Fruit fly (Drosophila melanogaster) whole organism, wandering third instar larva: Measurements from ENCODE around the gene Klp10A.

ENCODE experiments used
- CG32264 ChIP-seq: fragments of 200-800 bp; sonication (Bioruptor generic); optimal IDR thresholded peaks from 2 replicates; lab custom pipeline; 2016; ENCODE audit warnings: missing biosample characterization, missing genetic modification characterization
- CG9705 ChIP-seq: fragments of 200-800 bp; sonication (Bioruptor generic); optimal IDR thresholded peaks from 2 replicates; lab custom pipeline; 2018; ENCODE audit warnings: missing biosample characterization, mild to moderate bottlenecking, missing genetic modification characterization
- CrebA ChIP-seq: fragments of 200-800 bp; sonication (Bioruptor generic); optimal IDR thresholded peaks from 2 replicates; lab custom pipeline; 2016; ENCODE audit warnings: missing biosample characterization, mild to moderate bottlenecking, missing genetic modification characterization, borderline replicate concordance
- Dif ChIP-seq: fragments of 200-275, 200-300 bp; sonication (Bioruptor generic); optimal IDR thresholded peaks from 2 replicates; lab custom pipeline; 2018; ENCODE audit warnings: missing biosample characterization, missing genetic modification characterization; ENCODE audit not compliant: partially characterized antibody
- GATAd ChIP-seq: sonication (Bioruptor generic); optimal IDR thresholded peaks from 2 replicates; lab custom pipeline; 2016; ENCODE audit warnings: missing biosample characterization, missing genetic modification characterization
- HLH106 ChIP-seq: fragments of 200-800 bp; optimal IDR thresholded peaks from 3 replicates; lab custom pipeline; 2019; ENCODE audit warnings: missing biosample characterization, mild to moderate bottlenecking, missing genetic modification characterization, moderate library complexity
- Hnf4 ChIP-seq: fragments of 200-800 bp; sonication (Bioruptor generic); optimal IDR thresholded peaks from 2 replicates; lab custom pipeline; 2016; ENCODE audit warnings: missing biosample characterization, mild to moderate bottlenecking, missing genetic modification characterization
- Hr78 ChIP-seq: fragments of >200 bp; optimal IDR thresholded peaks from 2 replicates; lab custom pipeline; 2017; ENCODE audit warnings: missing biosample characterization, missing genetic modification characterization
- Hr83 ChIP-seq: fragments of 200-300 bp; sonication (Bioruptor generic); optimal IDR thresholded peaks from 2 replicates; lab custom pipeline; 2016; ENCODE audit warnings: missing biosample characterization, mild to moderate bottlenecking, missing genetic modification characterization, moderate library complexity; ENCODE audit not compliant: poor library complexity, severe bottlenecking
- Jra ChIP-seq: sonication (Bioruptor generic); optimal IDR thresholded peaks from 2 replicates; lab custom pipeline; 2016; ENCODE audit warnings: missing biosample characterization, missing genetic modification characterization
- Myc ChIP-seq: fragments of >200 bp; optimal IDR thresholded peaks from 2 replicates; lab custom pipeline; 2017
- N ChIP-seq: fragments of >200 bp; optimal IDR thresholded peaks from 2 replicates; lab custom pipeline; 2018; ENCODE audit warnings: missing biosample characterization, missing external identifiers, missing genetic modification characterization
- OdsH ChIP-seq: fragments of 200-800 bp; sonication (Bioruptor generic); optimal IDR thresholded peaks from 2 replicates; lab custom pipeline; 2016; ENCODE audit warnings: missing biosample characterization, mild to moderate bottlenecking, missing genetic modification characterization
- Rel ChIP-seq, 2 experiments: fragments of 200-800 bp; sonication (Bioruptor generic) in 1 of 2; optimal IDR thresholded peaks; 2 replicates in 1 of 2; 3 replicates in 1 of 2; lab custom pipeline; 2016 to 2019; ENCODE audit warnings: mild to moderate bottlenecking in 2 of 2, missing biosample characterization in 2 of 2, missing genetic modification characterization in 2 of 2, moderate library complexity in 1 of 2
- Sp1 ChIP-seq: fragments of 200-800 bp; sonication (Bioruptor generic); optimal IDR thresholded peaks from 3 replicates; lab custom pipeline; 2019; ENCODE audit warnings: missing biosample characterization, mild to moderate bottlenecking, missing genetic modification characterization, moderate library complexity
- Vsx2 ChIP-seq: fragments of 200-300, 225-300 bp; sonication (Bioruptor generic); optimal IDR thresholded peaks from 2 replicates; lab custom pipeline; 2018; ENCODE audit warnings: missing biosample characterization, missing genetic modification characterization; ENCODE audit not compliant: partially characterized antibody
- br ChIP-seq: fragments of 200-800 bp; sonication (Bioruptor generic); optimal IDR thresholded peaks from 2 replicates; lab custom pipeline; 2016; ENCODE audit warnings: missing biosample characterization, missing genetic modification characterization
- dl ChIP-seq, 2 experiments: fragments of 175-275, 200-275 bp in 1 of 2; fragments of 200-275 bp in 1 of 2; sonication (Bioruptor generic); optimal IDR thresholded peaks; lab custom pipeline; 2018; ENCODE audit warnings: mild to moderate bottlenecking in 2 of 2, missing biosample characterization in 2 of 2, missing genetic modification characterization in 2 of 2, moderate library complexity in 2 of 2; ENCODE audit not compliant: partially characterized antibody in 2 of 2, insufficient read depth in 1 of 2
- dmrt93B ChIP-seq: fragments of 200-800 bp; sonication (Bioruptor generic); optimal IDR thresholded peaks from 2 replicates; lab custom pipeline; 2018; ENCODE audit warnings: missing biosample characterization, mild to moderate bottlenecking, missing genetic modification characterization
- dsf ChIP-seq: sonication (Bioruptor generic); optimal IDR thresholded peaks from 2 replicates; lab custom pipeline; 2016; ENCODE audit warnings: missing biosample characterization, missing genetic modification characterization, borderline replicate concordance
- ey ChIP-seq: fragments of 200-800 bp; sonication (Bioruptor generic); optimal IDR thresholded peaks from 2 replicates; lab custom pipeline; 2016; ENCODE audit warnings: missing biosample characterization, missing genetic modification characterization
- foxo ChIP-seq, 2 experiments: fragments of 200-800 bp; sonication (Bioruptor generic); optimal IDR thresholded peaks; 2 replicates in 1 of 2; 3 replicates in 1 of 2; lab custom pipeline; 2016 to 2017; ENCODE audit warnings: missing biosample characterization in 2 of 2, missing genetic modification characterization in 2 of 2
- fru ChIP-seq: fragments of 200-800 bp; sonication (Bioruptor generic); optimal IDR thresholded peaks from 3 replicates; lab custom pipeline; 2016; ENCODE audit warnings: missing biosample characterization, mild to moderate bottlenecking, missing genetic modification characterization
- h ChIP-seq: fragments of 200-800 bp; sonication (Bioruptor generic); optimal IDR thresholded peaks from 3 replicates; lab custom pipeline; 2016; ENCODE audit warnings: missing biosample characterization, mild to moderate bottlenecking, missing genetic modification characterization
- pan ChIP-seq: fragments of >200 bp; optimal IDR thresholded peaks from 2 replicates; lab custom pipeline; 2017
- psq ChIP-seq: fragments of 200-800 bp; sonication (Bioruptor generic); optimal IDR thresholded peaks from 3 replicates; lab custom pipeline; 2017; ENCODE audit warnings: missing biosample characterization, mild to moderate bottlenecking, missing genetic modification characterization, moderate library complexity
- rgr ChIP-seq: fragments of 200-800 bp; sonication (Bioruptor generic); optimal IDR thresholded peaks from 3 replicates; lab custom pipeline; 2016; ENCODE audit warnings: missing biosample characterization, mild to moderate bottlenecking, missing genetic modification characterization
- sage ChIP-seq: fragments of 200-800 bp; sonication (Bioruptor generic); optimal IDR thresholded peaks from 2 replicates; lab custom pipeline; 2016; ENCODE audit warnings: missing biosample characterization, mild to moderate bottlenecking, missing genetic modification characterization
- sv ChIP-seq: fragments of 200-800 bp; sonication (Bioruptor generic); optimal IDR thresholded peaks from 3 replicates; lab custom pipeline; 2016; ENCODE audit warnings: missing biosample characterization, missing genetic modification characterization
- usp ChIP-seq: fragments of >200 bp; optimal IDR thresholded peaks from 2 replicates; lab custom pipeline; 2017; ENCODE audit warnings: missing biosample characterization, missing genetic modification characterization
- woc ChIP-seq: sonication (Bioruptor generic); optimal IDR thresholded peaks from 2 replicates; lab custom pipeline; 2016; ENCODE audit warnings: missing biosample characterization, mild to moderate bottlenecking, missing genetic modification characterization

Gene Klp10A

dm6 chrX:11146598-11147176, 9.8 kb upstream of the Klp10A start:
- no peak for TF ChIP-seq sage (GFP tag; lab: Kevin White, UChicago)
- TF ChIP-seq OdsH: peak; percentile 20
- no peak for TF ChIP-seq sv
- peak; percentile 13 for TF ChIP-seq br (GFP tag; lab: Kevin White, UChicago)
- TF ChIP-seq ey (GFP tag; lab: Kevin White, UChicago): peak; percentile 28
- TF ChIP-seq psq (GFP tag; lab: Kevin White, UChicago): no peak
- peak in 1 of 2 experiments; percentile 55 for TF ChIP-seq foxo (GFP tag; optimal IDR thresholded peaks at IDR 0.05; lab: Kevin White, UChicago)
- no peak for TF ChIP-seq Vsx2 (GFP tag; lab: Kevin White, UChicago)
- TF ChIP-seq HLH106: peak; percentile 51
- TF ChIP-seq usp (GFP tag; lab: Kevin White, UChicago): no peak
- no peak for TF ChIP-seq N (GFP tag; lab: Kevin White, UChicago)
- TF ChIP-seq Jra: no peak
- TF ChIP-seq Sp1 (GFP tag; lab: Kevin White, UChicago): peak; percentile 39
- no peak for TF ChIP-seq CrebA
- TF ChIP-seq h (GFP tag; lab: Kevin White, UChicago): peak; percentile 31
- no peak for TF ChIP-seq Rel (GFP tag; optimal IDR thresholded peaks at IDR 0.05; lab: Kevin White, UChicago)
- no peak for TF ChIP-seq Rel (tag; optimal IDR thresholded peaks at IDR 0.05; lab: Kevin White, UChicago)
- peak; percentile 12 for TF ChIP-seq CG32264 (GFP tag; lab: Kevin White, UChicago)
- TF ChIP-seq pan (lab: Kevin White, UChicago): no peak
- peak; percentile 40 for TF ChIP-seq rgr (GFP tag; lab: Kevin White, UChicago)
- TF ChIP-seq fru: peak; percentile 48
- TF ChIP-seq Hr78 (GFP tag; lab: Kevin White, UChicago): no peak

DNA sequence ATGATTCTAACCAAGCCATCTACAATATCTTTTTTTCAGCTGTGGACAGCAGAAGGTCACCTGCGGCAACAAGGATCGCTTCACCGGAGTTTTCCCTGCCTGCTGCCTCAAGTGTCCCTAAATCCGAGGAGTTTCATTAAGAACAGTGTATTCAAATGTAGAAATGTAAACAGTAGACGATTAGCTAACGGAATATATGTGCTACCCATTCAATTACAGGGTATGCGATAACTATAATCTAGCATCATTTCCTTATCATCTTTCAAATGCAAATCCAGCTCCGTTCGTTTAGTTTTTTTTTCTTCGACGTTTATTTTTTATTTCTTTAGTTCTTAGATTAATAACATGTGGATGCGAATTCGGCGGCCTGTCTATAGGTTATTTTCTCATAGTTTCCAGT, 7.7 kb upstream of the Klp10A start:
- TF ChIP-seq Hr78 (GFP tag; lab: Kevin White, UChicago): no peak
- no peak for TF ChIP-seq ey (GFP tag; lab: Kevin White, UChicago)
- TF ChIP-seq HLH106: no peak
- no peak for TF ChIP-seq foxo (GFP tag; optimal IDR thresholded peaks at IDR 0.05; lab: Kevin White, UChicago)
- no peak for TF ChIP-seq dsf (GFP tag; lab: Kevin White, UChicago)
- no peak for TF ChIP-seq h (GFP tag; lab: Kevin White, UChicago)
- TF ChIP-seq Rel (GFP tag; optimal IDR thresholded peaks at IDR 0.05; lab: Kevin White, UChicago): no peak
- no peak for TF ChIP-seq Rel (tag; optimal IDR thresholded peaks at IDR 0.05; lab: Kevin White, UChicago)
- no peak for TF ChIP-seq Myc (lab: Kevin White, UChicago)

- no peak for TF ChIP-seq Myc (lab: Kevin White, UChicago)
- TF ChIP-seq Hr83 (GFP tag; lab: Kevin White, UChicago): no peak
- TF ChIP-seq CG32264 (GFP tag; lab: Kevin White, UChicago): no peak
- no peak for TF ChIP-seq sv
Observed at dm6 chrX:11143820-11144219, 6.9 kb upstream of the Klp10A start, which contains the start of gene CG15201. TSS of gene CG15201 (plus strand) at chrX:11144120.

DNA sequence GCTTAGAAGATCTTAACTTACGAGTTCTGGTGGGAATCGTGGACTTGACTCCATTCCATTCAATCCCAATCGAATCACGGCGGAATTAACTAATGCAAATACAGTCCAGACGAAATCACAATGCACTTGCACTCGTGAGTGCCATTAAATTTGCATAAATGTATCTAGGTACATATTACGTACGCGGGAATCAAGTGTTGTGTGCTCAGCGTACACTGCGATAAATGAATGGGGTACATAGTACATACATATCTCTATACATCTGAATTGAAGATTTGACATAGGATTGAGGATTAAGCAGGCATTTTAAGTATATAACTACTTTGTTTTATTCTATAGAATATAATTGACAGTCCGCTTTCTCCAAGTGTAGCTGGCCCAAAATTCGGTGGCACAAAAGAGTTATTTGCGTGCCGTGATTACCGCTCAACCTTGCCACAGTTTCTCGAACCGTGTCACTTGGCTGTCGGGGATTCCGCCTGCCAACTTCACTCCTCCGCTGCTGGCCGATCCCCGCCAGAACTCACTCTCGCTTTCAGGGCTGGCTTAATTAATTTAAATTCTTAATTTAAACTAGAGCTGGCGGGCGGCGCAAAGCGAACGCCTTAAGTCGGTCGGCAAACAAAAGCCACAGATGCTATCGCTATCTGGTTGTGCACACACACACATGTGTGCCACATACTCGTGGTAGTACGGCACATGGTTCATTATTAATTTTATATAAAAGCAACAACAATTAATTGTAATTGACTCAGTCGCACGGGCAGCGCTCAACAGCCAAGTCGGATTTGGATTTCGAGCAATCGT, 5.1 kb upstream of the Klp10A start, which contains the start of the genes CG15199 and CG15202:
Gene CG15199, minus strand, starts transcription at position 51 of the 807 bp plus-strand sequence.
Gene CG15202, plus strand, starts transcription at position 757 of the 807 bp plus-strand sequence.
- TF ChIP-seq dmrt93B (GFP tag; lab: Kevin White, UChicago) (no peak), rgr (GFP tag; lab: Kevin White, UChicago) (no peak), br (GFP tag; lab: Kevin White, UChicago) (no peak), Vsx2 (GFP tag; lab: Kevin White, UChicago) (no peak), Sp1 (GFP tag; lab: Kevin White, UChicago) (no peak), dl (GFP tag; optimal IDR thresholded peaks at IDR 0.05; lab: Kevin White, UChicago; ENCODE audit: insufficient read depth in 1 of 2, partially characterized antibody in 2 of 2) (no peak), GATAd (GFP tag; lab: Kevin White, UChicago) (no peak), Hnf4 (GFP tag; lab: Kevin White, UChicago) (no peak), Dif (GFP tag; lab: Kevin White, UChicago) (no peak), h (GFP tag; lab: Kevin White, UChicago) (no peak), woc (GFP tag; lab: Kevin White, UChicago) (no peak), CrebA (no peak), CG9705 (GFP tag; lab: Kevin White, UChicago) (no peak), dsf (GFP tag; lab: Kevin White, UChicago) (no peak)
